Fruit fly (Drosophila melanogaster) whole organism, wandering third instar larva: ENCODE measurements around the gene Cse1.

Source experiments
- Abd-B ChIP-seq: fragments of >200 bp; optimal IDR thresholded peaks from 2 replicates; lab custom pipeline; 2017; ENCODE audit warnings: missing biosample characterization, missing genetic modification characterization
- CG32264 ChIP-seq: fragments of 200-800 bp; sonication (Bioruptor generic); optimal IDR thresholded peaks from 2 replicates; lab custom pipeline; 2016; ENCODE audit warnings: missing biosample characterization, missing genetic modification characterization
- Dif ChIP-seq: fragments of 200-275, 200-300 bp; sonication (Bioruptor generic); optimal IDR thresholded peaks from 2 replicates; lab custom pipeline; 2018; ENCODE audit warnings: missing biosample characterization, missing genetic modification characterization; ENCODE audit not compliant: partially characterized antibody
- Jra ChIP-seq: sonication (Bioruptor generic); optimal IDR thresholded peaks from 2 replicates; lab custom pipeline; 2016; ENCODE audit warnings: missing biosample characterization, missing genetic modification characterization
- N ChIP-seq: fragments of >200 bp; optimal IDR thresholded peaks from 2 replicates; lab custom pipeline; 2018; ENCODE audit warnings: missing biosample characterization, missing external identifiers, missing genetic modification characterization
- OdsH ChIP-seq: fragments of 200-800 bp; sonication (Bioruptor generic); optimal IDR thresholded peaks from 2 replicates; lab custom pipeline; 2016; ENCODE audit warnings: missing biosample characterization, mild to moderate bottlenecking, missing genetic modification characterization
- Rel ChIP-seq, 2 experiments: fragments of 200-800 bp; sonication (Bioruptor generic) in 1 of 2; optimal IDR thresholded peaks; 2 replicates in 1 of 2; 3 replicates in 1 of 2; lab custom pipeline; 2016 to 2019; ENCODE audit warnings: mild to moderate bottlenecking in 2 of 2, missing biosample characterization in 2 of 2, missing genetic modification characterization in 2 of 2, moderate library complexity in 1 of 2
- Vsx2 ChIP-seq: fragments of 200-300, 225-300 bp; sonication (Bioruptor generic); optimal IDR thresholded peaks from 2 replicates; lab custom pipeline; 2018; ENCODE audit warnings: missing biosample characterization, missing genetic modification characterization; ENCODE audit not compliant: partially characterized antibody
- br ChIP-seq: fragments of 200-800 bp; sonication (Bioruptor generic); optimal IDR thresholded peaks from 2 replicates; lab custom pipeline; 2016; ENCODE audit warnings: missing biosample characterization, missing genetic modification characterization
- dmrt93B ChIP-seq: fragments of 200-800 bp; sonication (Bioruptor generic); optimal IDR thresholded peaks from 2 replicates; lab custom pipeline; 2018; ENCODE audit warnings: missing biosample characterization, mild to moderate bottlenecking, missing genetic modification characterization
- rgr ChIP-seq: fragments of 200-800 bp; sonication (Bioruptor generic); optimal IDR thresholded peaks from 3 replicates; lab custom pipeline; 2016; ENCODE audit warnings: missing biosample characterization, mild to moderate bottlenecking, missing genetic modification characterization
- sage ChIP-seq: fragments of 200-800 bp; sonication (Bioruptor generic); optimal IDR thresholded peaks from 2 replicates; lab custom pipeline; 2016; ENCODE audit warnings: missing biosample characterization, mild to moderate bottlenecking, missing genetic modification characterization

dm6 chr2L:16820993-16821392 lies 4.0 kb downstream of the Cse1 start, which contains the start of gene CG13280:
- no peak for TF ChIP-seq Abd-B (GFP tag; lab: Kevin White, UChicago)
- no peak for TF ChIP-seq OdsH (GFP tag; lab: Kevin White, UChicago)
- no peak for TF ChIP-seq Dif (GFP tag; lab: Kevin White, UChicago)
- TF ChIP-seq Rel (GFP tag; optimal IDR thresholded peaks at IDR 0.05; lab: Kevin White, UChicago) = no peak
- TF ChIP-seq Rel (tag; optimal IDR thresholded peaks at IDR 0.05; lab: Kevin White, UChicago) = no peak
- TF ChIP-seq br (GFP tag; lab: Kevin White, UChicago) = no peak
- TF ChIP-seq rgr (GFP tag; lab: Kevin White, UChicago) = no peak
- TF ChIP-seq dmrt93B (GFP tag; lab: Kevin White, UChicago) = no peak
- no peak for TF ChIP-seq N (GFP tag; lab: Kevin White, UChicago)
- no peak for TF ChIP-seq CG32264
- no peak for TF ChIP-seq Vsx2 (GFP tag; lab: Kevin White, UChicago)
- TF ChIP-seq sage = no peak
- no peak for TF ChIP-seq Jra (GFP tag; lab: Kevin White, UChicago)
